Worm (Caenorhabditis elegans) whole organism, midembryonic: Measurements from ENCODE around the gene try-14.

ENCODE experiments used
- T22C8.4 ChIP-seq: fragments of 200-800 bp; sonication (Bioruptor generic); IDR thresholded peaks from 2 replicates; pipeline ENCODE4 v1.3.6; 2022; ENCODE audit warnings: missing genetic modification characterization, missing compliant biosample characterization
- cog-1 ChIP-seq: sonication (generic microtip); optimal IDR thresholded peaks from 2 replicates; lab custom pipeline; 2016; ENCODE audit warnings: missing genetic modification characterization, missing compliant biosample characterization
- flt-1 ChIP-seq: fragments of 200-800 bp; sonication (Bioruptor generic); IDR thresholded peaks from 2 replicates; pipeline ENCODE4 v1.3.6; 2022; ENCODE audit warnings: missing genetic modification characterization, missing compliant biosample characterization
- med-1 ChIP-seq: sonication (generic microtip); optimal IDR thresholded peaks from 2 replicates; lab custom pipeline; 2017; ENCODE audit warnings: missing genetic modification characterization, mild to moderate bottlenecking, missing compliant biosample characterization, antibody characterized with exemption, missing genetic modification reagents; ENCODE audit not compliant: insufficient read depth
- ref-1 ChIP-seq: fragments of 200-800 bp; sonication (Bioruptor generic); conservative IDR thresholded peaks from 2 replicates; pipeline ENCODE4 v1.3.6; 2022; ENCODE audit warnings: missing genetic modification reagents, missing genetic modification characterization, missing compliant biosample characterization
- tab-1 ChIP-seq: fragments of 200-800 bp; sonication (Bioruptor generic); IDR thresholded peaks from 2 replicates; pipeline ENCODE4 v1.3.6; 2022; ENCODE audit warnings: missing genetic modification characterization, missing compliant biosample characterization
- ztf-23 ChIP-seq: fragments of 200-800 bp; sonication (Bioruptor generic); IDR thresholded peaks from 2 replicates; pipeline ENCODE4 v1.3.6; 2022; ENCODE audit warnings: missing genetic modification reagents, missing genetic modification characterization, missing compliant biosample characterization

- TF ChIP-seq med-1 (no peak), cog-1 (tag; lab: Kevin White, UChicago) (no peak), ztf-23 (GFP tag; lab: Robert Waterston, UW) (no peak), T22C8.4 (GFP tag; lab: Robert Waterston, UW) (no peak), tab-1 (no peak), ref-1 (GFP tag; lab: Robert Waterston, UW) (no peak), flt-1 (GFP tag; lab: Robert Waterston, UW) (no peak)
These were observed 16.4 kb downstream of the try-14 start, which contains the start of gene mek-1 for ce11 chrX:7478948-7479347.
